Worm (Caenorhabditis elegans): ENCODE data around the gene C12D8.9.

The C12D8.9 gene

ce11 chrV:10212627-10213026 is 30.4 kb downstream of the C12D8.9 start, which contains the start of gene hpo-40:
hpo-40 (plus strand) TSS chrV:10212927.
- TF ChIP-seq cnd-1 (tag; optimal IDR thresholded peaks at IDR 0.05) (no peak), drap-1 (GFP tag; optimal IDR thresholded peaks at IDR 0.05) (no peak), snpc-4 (tag; optimal IDR thresholded peaks at IDR 0.05) (no peak), ceh-43 (GFP tag; optimal IDR thresholded peaks at IDR 0.05) (no peak), elt-1 (tag; optimal IDR thresholded peaks at IDR 0.05; ENCODE audit: borderline replicate concordance, insufficient read depth) (no peak), nhr-237 (tag; optimal IDR thresholded peaks at IDR 0.05) (no peak), sptf-1 (tag; optimal IDR thresholded peaks at IDR 0.05) (no peak), sem-2 (GFP tag; optimal IDR thresholded peaks at IDR 0.05) (no peak), ceh-83 (GFP tag; optimal IDR thresholded peaks at IDR 0.05) (no peak), unc-39 (tag; optimal IDR thresholded peaks at IDR 0.05) (no peak), ham-2 (GFP tag; optimal IDR thresholded peaks at IDR 0.05) (no peak), bed-3 (GFP tag; optimal IDR thresholded peaks at IDR 0.05) (no peak), lsy-2 (tag; optimal IDR thresholded peaks at IDR 0.05) (no peak), zip-8 (tag; optimal IDR thresholded peaks at IDR 0.05) (no peak), nhr-12 (tag; optimal IDR thresholded peaks at IDR 0.05) (no peak), mab-5 (tag; optimal IDR thresholded peaks at IDR 0.05) (no peak)

DNA sequence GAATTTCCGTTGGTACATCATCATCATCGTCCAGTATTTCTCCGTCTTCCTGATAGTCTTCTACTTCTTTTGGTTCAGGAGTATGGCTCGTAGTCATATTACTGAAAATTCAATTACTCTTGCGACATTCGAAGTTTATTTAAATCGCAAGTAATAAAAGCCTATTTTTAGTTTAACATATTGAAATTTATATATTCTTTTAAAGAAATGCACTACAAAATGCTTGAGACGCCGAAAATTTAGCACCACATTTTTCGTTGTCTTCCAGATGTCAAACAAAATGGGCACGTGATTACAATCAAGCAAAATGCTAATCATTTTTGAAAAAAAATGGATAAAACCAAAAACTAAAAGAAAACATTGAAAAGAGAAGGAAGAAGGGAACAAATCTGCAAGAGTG is 31.0 kb downstream of the C12D8.9 start, which contains the start of gene zhit-3:
TSS of gene zhit-3 (minus strand) at position 101 of the 400 bp plus-strand sequence.
- TF ChIP-seq flh-1 (GFP tag; optimal IDR thresholded peaks at IDR 0.05) (no peak), lin-13 (tag; optimal IDR thresholded peaks at IDR 0.05) (no peak), ham-2 (GFP tag; optimal IDR thresholded peaks at IDR 0.05) (no peak), elt-3 (tag; optimal IDR thresholded peaks at IDR 0.05) (no peak), ceh-83 (GFP tag; optimal IDR thresholded peaks at IDR 0.05) (no peak), bed-3 (GFP tag; optimal IDR thresholded peaks at IDR 0.05) (no peak)

- TF ChIP-seq unc-39 (tag; optimal IDR thresholded peaks at IDR 0.05) = no peak
- no peak for TF ChIP-seq M03D4.4 (tag; optimal IDR thresholded peaks at IDR 0.05)
- TF ChIP-seq elt-1 (tag; optimal IDR thresholded peaks at IDR 0.05; ENCODE audit: borderline replicate concordance, insufficient read depth) = no peak
- no peak for TF ChIP-seq nhr-76 (tag; optimal IDR thresholded peaks at IDR 0.05)
- TF ChIP-seq nhr-28 (tag; optimal IDR thresholded peaks at IDR 0.05) = no peak
- TF ChIP-seq lin-32 (GFP tag; optimal IDR thresholded peaks at IDR 0.05) = no peak
- no peak for TF ChIP-seq sem-2 (GFP tag; optimal IDR thresholded peaks at IDR 0.05)
- no peak for TF ChIP-seq nhr-12 (tag; optimal IDR thresholded peaks at IDR 0.05)
These were observed 32.8 kb downstream of the C12D8.9 start, which contains the start of gene tftc-3 for ce11 chrV:10210244-10210643. tftc-3 (minus strand) TSS chrV:10210344.

ce11 chrV:10206502-10206901 is 36.5 kb downstream of the C12D8.9 start, which contains the start of gene rpc-25:
rpc-25 (minus strand) TSS chrV:10206602.
- TF ChIP-seq snpc-4 (tag; optimal IDR thresholded peaks at IDR 0.05) (no peak), ham-2 (GFP tag; optimal IDR thresholded peaks at IDR 0.05) (no peak), unc-39 (tag; optimal IDR thresholded peaks at IDR 0.05) (no peak), ceh-39 (tag; optimal IDR thresholded peaks at IDR 0.05) (no peak), elt-3 (tag; optimal IDR thresholded peaks at IDR 0.05) (no peak), lin-32 (GFP tag; optimal IDR thresholded peaks at IDR 0.05) (no peak), mab-5 (tag; optimal IDR thresholded peaks at IDR 0.05) (no peak), sptf-1 (tag; optimal IDR thresholded peaks at IDR 0.05) (no peak), bed-3 (GFP tag; optimal IDR thresholded peaks at IDR 0.05) (no peak), nhr-76 (tag; optimal IDR thresholded peaks at IDR 0.05) (no peak), ces-1 (GFP tag; optimal IDR thresholded peaks at IDR 0.05) (no peak), ceh-43 (GFP tag; optimal IDR thresholded peaks at IDR 0.05) (no peak), nhr-12 (tag; optimal IDR thresholded peaks at IDR 0.05) (no peak), cnd-1 (tag; optimal IDR thresholded peaks at IDR 0.05) (no peak), nhr-237 (tag; optimal IDR thresholded peaks at IDR 0.05) (no peak), nhr-28 (tag; optimal IDR thresholded peaks at IDR 0.05) (no peak), ztf-11 (tag; optimal IDR thresholded peaks at IDR 0.05) (no peak), hlh-1 (tag; optimal IDR thresholded peaks at IDR 0.05) (no peak), mep-1 (tag; optimal IDR thresholded peaks at IDR 0.05) (no peak), ceh-83 (GFP tag; optimal IDR thresholded peaks at IDR 0.05) (no peak)

- TF ChIP-seq ces-1 (GFP tag; optimal IDR thresholded peaks at IDR 0.05) (no peak), snpc-4 (tag; optimal IDR thresholded peaks at IDR 0.05) (no peak), elt-3 (tag; optimal IDR thresholded peaks at IDR 0.05) (no peak)
These were observed 37.5 kb downstream of the C12D8.9 start, which contains the start of gene ZK856.16 for ce11 chrV:10205483-10205882. ZK856.16 (minus strand) TSS chrV:10205583.

ce11 chrV:10204863-10205338 is 38.1 kb downstream of the C12D8.9 start, which contains the start of the genes ZK856.19 and ZK856.11:
ZK856.19 (minus strand) TSS chrV:10204913.
ZK856.11 (minus strand) TSS chrV:10204938.
- TF ChIP-seq nhr-237 (tag; optimal IDR thresholded peaks at IDR 0.05) (no peak), ceh-83 (GFP tag; optimal IDR thresholded peaks at IDR 0.05) (no peak), pha-4 (tag; optimal IDR thresholded peaks at IDR 0.05) (peak; percentile 37), unc-120 (tag; optimal IDR thresholded peaks at IDR 0.05; ENCODE audit: poor library complexity, severe bottlenecking) (peak; percentile 65), unc-39 (tag; optimal IDR thresholded peaks at IDR 0.05) (no peak), ceh-43 (GFP tag; optimal IDR thresholded peaks at IDR 0.05) (no peak), ces-1 (GFP tag; optimal IDR thresholded peaks at IDR 0.05) (no peak), hlh-1 (tag; optimal IDR thresholded peaks at IDR 0.05) (no peak), lsy-2 (tag; optimal IDR thresholded peaks at IDR 0.05) (peak; percentile 62), nhr-76 (tag; optimal IDR thresholded peaks at IDR 0.05) (no peak), lin-13 (tag; optimal IDR thresholded peaks at IDR 0.05) (no peak), mab-5 (tag; optimal IDR thresholded peaks at IDR 0.05) (no peak), lin-32 (GFP tag; optimal IDR thresholded peaks at IDR 0.05) (no peak), sptf-1 (tag; optimal IDR thresholded peaks at IDR 0.05) (no peak), nhr-28 (tag; optimal IDR thresholded peaks at IDR 0.05) (no peak), elt-3 (tag; optimal IDR thresholded peaks at IDR 0.05) (no peak), unc-62 (GFP tag; optimal IDR thresholded peaks at IDR 0.05) (no peak), ceh-39 (tag; optimal IDR thresholded peaks at IDR 0.05) (no peak), ham-2 (GFP tag; optimal IDR thresholded peaks at IDR 0.05) (no peak), M03D4.4 (tag; optimal IDR thresholded peaks at IDR 0.05) (no peak)

Measured in whole organism, mixed stage, embryonic.